Worm (Caenorhabditis elegans) whole organism, L4/young adult: ENCODE measurements around the gene cbd-1.
"Not testable (repeated sequence)": the region's sequence is repeated elsewhere in the genome, so short reads cannot be mapped to it uniquely, and the experiment has no call there.

Experiments used
- W03F9.2 ChIP-seq: fragments of 150-350 bp; optimal IDR thresholded peaks from 2 replicates; lab custom pipeline; 2014; ENCODE audit warnings: missing biosample characterization, missing genetic modification characterization
- dao-5 ChIP-seq: sonication (generic microtip); optimal IDR thresholded peaks from 2 replicates; lab custom pipeline; 2016; ENCODE audit warnings: missing genotype, missing genetic modification characterization, moderate library complexity, missing compliant biosample characterization
- him-1 ChIP-seq: sonication (generic microtip); optimal IDR thresholded peaks from 2 replicates; lab custom pipeline; 2016; ENCODE audit warnings: missing genotype, missing genetic modification reagents, missing genetic modification characterization, missing compliant biosample characterization

The cbd-1 gene

ce11 chrIV:11401482-11401881 lies 28.7 kb downstream of the cbd-1 start:
- no peak for TF ChIP-seq W03F9.2 (tag; lab: Kevin White, UChicago)
- TF ChIP-seq him-1 (tag; lab: Kevin White, UChicago), result no peak
- no peak for TF ChIP-seq dao-5 (tag; lab: Kevin White, UChicago)

- TF ChIP-seq W03F9.2 (tag; lab: Kevin White, UChicago) (peak; percentile 8), him-1 (tag; lab: Kevin White, UChicago) (no peak)
Measured at ce11 chrIV:11403288-11403991, 30.6 kb downstream of the cbd-1 start, which contains the start of the genes memi-3 and cyp-31A2. TSS of gene memi-3 (minus strand) at chrIV:11403338. TSS of gene cyp-31A2 (plus strand) at chrIV:11403961.

ce11 chrIV:11406744-11407690 lies 34.2 kb downstream of the cbd-1 start, which contains the start of the genes his-63 and his-64:
TSS of gene his-63 (minus strand) at chrIV:11406861.
TSS of gene his-64 (plus strand) at chrIV:11407116.
- TF ChIP-seq dao-5, him-1, W03F9.2 (tag; lab: Kevin White, UChicago): not testable (repeated sequence)

DNA sequence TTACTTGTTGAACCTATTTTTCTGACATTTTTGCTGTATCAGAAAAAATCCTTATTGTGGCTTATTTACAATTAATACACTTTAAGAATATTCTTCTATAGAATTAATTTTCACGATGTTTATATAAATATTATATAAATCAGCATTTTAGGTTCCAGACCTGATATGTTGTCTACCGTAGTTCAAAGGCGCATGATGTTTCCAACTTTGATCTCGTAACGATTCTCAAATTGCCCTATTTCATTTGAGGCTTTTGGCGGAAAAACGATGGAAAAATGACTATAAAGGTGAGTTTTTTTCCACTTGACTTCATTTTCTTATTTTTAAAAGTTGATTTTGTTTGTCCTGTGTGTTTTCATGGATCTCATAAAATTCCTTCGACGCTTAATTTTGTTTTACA lies 37.3 kb downstream of the cbd-1 start, which contains the start of gene gfat-2:
Gene gfat-2 (plus strand): TSS at position 145 of the 400 bp plus-strand sequence.
- TF ChIP-seq W03F9.2 (tag; lab: Kevin White, UChicago), result no peak
- no peak for TF ChIP-seq dao-5 (tag; lab: Kevin White, UChicago)
- TF ChIP-seq him-1 (tag; lab: Kevin White, UChicago), result no peak

ce11 chrIV:11414920-11415319 lies 42.1 kb downstream of the cbd-1 start, which contains the start of gene F22B3.10:
TSS of gene F22B3.10 (minus strand) at chrIV:11415020.
- TF ChIP-seq dao-5 (tag; lab: Kevin White, UChicago), result no peak
- TF ChIP-seq him-1 (tag; lab: Kevin White, UChicago), result no peak
- no peak for TF ChIP-seq W03F9.2 (tag; lab: Kevin White, UChicago)

DNA sequence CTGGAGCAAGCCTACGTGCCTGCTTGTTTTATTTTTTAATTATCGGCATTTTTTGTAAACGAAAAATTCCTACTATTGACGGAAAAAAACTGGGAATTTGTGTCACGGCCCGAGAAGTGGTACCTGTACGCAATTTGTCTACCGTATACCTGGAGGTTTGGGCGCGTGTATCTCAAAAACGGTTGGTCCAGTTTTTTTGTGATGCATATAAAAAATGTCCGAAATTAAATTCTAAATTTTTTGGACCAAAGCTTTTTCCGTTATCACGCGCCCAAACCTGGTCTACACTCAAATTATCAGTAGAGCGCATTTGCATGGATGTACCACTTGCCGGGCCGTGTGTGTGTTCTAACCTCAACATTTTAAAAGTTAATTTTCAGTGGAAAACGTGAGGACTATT lies 43.9 kb downstream of the cbd-1 start, which contains the start of gene F22B3.5:
Gene F22B3.5 (minus strand): TSS at position 101 of the 400 bp plus-strand sequence.
- not testable (repeated sequence) for TF ChIP-seq W03F9.2, dao-5, him-1 (tag; lab: Kevin White, UChicago)

DNA sequence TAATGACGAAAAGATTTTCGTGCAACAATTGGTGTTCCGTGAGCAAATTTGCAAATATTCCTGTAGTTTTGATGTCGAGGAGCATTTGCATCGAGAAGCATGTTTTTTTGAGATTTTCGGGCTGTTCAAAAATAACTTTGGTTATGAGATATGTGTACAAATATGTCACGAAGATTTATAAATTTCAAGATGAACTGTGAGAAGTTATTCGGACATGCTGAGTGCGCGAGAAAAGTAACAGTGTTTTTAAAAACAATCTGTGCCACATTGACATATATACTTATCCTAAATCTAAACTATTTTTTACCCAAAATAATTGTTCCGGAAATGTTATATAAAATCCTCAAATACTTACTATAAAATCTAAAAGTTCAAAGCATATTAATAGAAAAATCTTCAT lies 48.9 kb downstream of the cbd-1 start, which contains the start of gene F22B3.7:
Gene F22B3.7 (minus strand): TSS at position 101 of the 400 bp plus-strand sequence.
- TF ChIP-seq him-1 (tag; lab: Kevin White, UChicago) (no peak), dao-5 (tag; lab: Kevin White, UChicago) (no peak), W03F9.2 (tag; lab: Kevin White, UChicago) (no peak)

DNA sequence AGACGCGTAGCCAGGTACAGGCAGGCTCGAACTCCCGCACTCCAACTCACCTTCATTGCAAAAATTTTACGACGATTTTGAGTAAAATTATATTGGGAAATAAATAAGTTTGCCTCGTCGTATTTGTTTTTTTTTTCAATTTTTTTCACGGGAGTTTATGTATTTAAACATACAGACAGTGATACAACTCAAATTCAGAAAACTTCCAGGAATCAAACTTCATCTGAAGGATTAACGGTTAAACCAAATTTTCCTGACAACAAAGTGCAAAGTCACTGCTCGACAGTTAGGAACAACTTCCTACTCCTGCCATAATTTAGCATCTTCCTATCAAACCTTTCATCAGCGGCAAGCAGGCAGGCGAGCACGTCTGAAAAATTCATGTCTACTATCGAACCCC lies 52.0 kb downstream of the cbd-1 start, which contains the start of gene F22B3.8:
Gene F22B3.8 (minus strand): TSS at position 101 of the 400 bp plus-strand sequence.
- TF ChIP-seq W03F9.2 (tag; lab: Kevin White, UChicago) (no peak), dao-5 (tag; lab: Kevin White, UChicago) (no peak), him-1 (tag; lab: Kevin White, UChicago) (no peak)

- TF ChIP-seq W03F9.2 (tag; lab: Kevin White, UChicago) (no peak), dao-5 (tag; lab: Kevin White, UChicago) (no peak), him-1 (tag; lab: Kevin White, UChicago) (no peak)
Measured at ce11 chrIV:11425442-11425841, 52.7 kb downstream of the cbd-1 start, which contains the start of gene kin-4. TSS of gene kin-4 (plus strand) at chrIV:11425742.
